Fruit fly (Drosophila melanogaster): ENCODE results near the gene CG42637.
A peak's percentile ranks its signal among the peaks of the same experiment; 100 is the strongest.

Gene CG42637

DNA sequence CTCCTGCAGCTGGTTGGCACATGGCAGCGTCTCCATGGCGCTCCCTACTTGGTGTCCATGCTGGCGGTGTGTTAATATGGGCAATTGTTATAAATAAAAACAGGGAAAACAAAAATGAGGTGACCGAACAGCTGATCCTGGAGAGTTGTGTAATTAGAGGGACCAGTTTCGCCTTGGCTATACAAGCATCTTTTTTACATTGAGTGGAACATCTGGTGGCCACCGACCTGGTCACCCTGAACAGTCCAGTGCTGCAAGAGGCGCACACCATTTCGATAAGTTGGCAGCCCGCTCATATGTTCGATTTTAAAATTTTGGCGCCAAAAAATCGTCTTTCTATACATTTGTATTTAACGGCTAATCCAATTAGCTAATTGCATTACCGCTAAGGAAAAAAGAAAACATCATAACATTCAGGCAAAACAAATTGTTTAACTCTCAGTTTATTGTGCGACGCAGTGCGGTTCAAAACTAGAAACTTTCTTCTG, 106.1 kb downstream of the CG42637 start, which contains the start of the genes CG8765 and Gbeta76C (continued):
- TF ChIP-seq jigr1 (GFP tag; IDR thresholded peaks at IDR 0.05) (no peak), CG13424 (tag; optimal IDR thresholded peaks at IDR 0.05) (peak; percentile 26), Sox100B (GFP tag; optimal IDR thresholded peaks at IDR 0.05) (no peak), CG10366 (GFP tag; IDR thresholded peaks at IDR 0.05) (no peak), gce (GFP tag; IDR thresholded peaks at IDR 0.05) (no peak), CG4854 (GFP tag; optimal IDR thresholded peaks at IDR 0.05) (peak; percentile 19), Eip74EF (GFP tag; optimal IDR thresholded peaks at IDR 0.05) (no peak), lola (GFP tag; optimal IDR thresholded peaks at IDR 0.05) (no peak), CG4360 (GFP tag; IDR thresholded peaks at IDR 0.05) (no peak), CoRest (tag; optimal IDR thresholded peaks at IDR 0.05) (peak; percentile 38), CG15514 (GFP tag; optimal IDR thresholded peaks at IDR 0.05) (peak; percentile 88), Abd-B (GFP tag; optimal IDR thresholded peaks at IDR 0.05) (peak; percentile 13), CG12744 (GFP tag; optimal IDR thresholded peaks at IDR 0.05) (peak; percentile 64), Mes4 (GFP tag; optimal IDR thresholded peaks at IDR 0.05) (peak; percentile 45), Scr (GFP tag; IDR thresholded peaks at IDR 0.05; ENCODE audit: partially characterized antibody) (peak; percentile 31; the same call in 1 of the 2 replicates), Kr (GFP tag; optimal IDR thresholded peaks at IDR 0.05) (no peak), eyg (GFP tag; optimal IDR thresholded peaks at IDR 0.05) (no peak), al (GFP tag; IDR thresholded peaks at IDR 0.05) (no peak), Ets65A (GFP tag) (peak; percentile 95), CG18262 (tag; optimal IDR thresholded peaks at IDR 0.05) (no peak), CG17829 (tag; optimal IDR thresholded peaks at IDR 0.05) (peak; percentile 48), CG9876 (GFP tag; optimal IDR thresholded peaks at IDR 0.05) (peak; percentile 16), Pdp1 (GFP tag; optimal IDR thresholded peaks at IDR 0.05) (peak; percentile 18 to 95), esg (GFP tag; conservative IDR thresholded peaks at IDR 0.05) (no peak), CG12071 (GFP tag; optimal IDR thresholded peaks at IDR 0.05) (no peak), CG9817 (tag; optimal IDR thresholded peaks at IDR 0.05) (peak; percentile 34), crp (GFP tag; optimal IDR thresholded peaks at IDR 0.05) (peak; percentile 95 to 99), ato (GFP tag; IDR thresholded peaks at IDR 0.05; ENCODE audit: partially characterized antibody) (no peak), Hmr (GFP tag; optimal IDR thresholded peaks at IDR 0.05) (peak; percentile 74), phol (tag; optimal IDR thresholded peaks at IDR 0.05) (peak; percentile 70), lbe (GFP tag; optimal IDR thresholded peaks at IDR 0.05) (no peak), Hr39 (optimal IDR thresholded peaks at IDR 0.05) (no peak), exex (tag; optimal IDR thresholded peaks at IDR 0.05) (no peak), kay (GFP tag; optimal IDR thresholded peaks at IDR 0.05) (peak; percentile 6), onecut (GFP tag; IDR thresholded peaks at IDR 0.05) (no peak), hth (optimal IDR thresholded peaks at IDR 0.05) (no peak), HLH54F (GFP tag; optimal IDR thresholded peaks at IDR 0.05) (peak; percentile 42), sob (GFP tag; IDR thresholded peaks at IDR 0.05) (peak; percentile 77), stwl (tag; optimal IDR thresholded peaks at IDR 0.05) (peak; percentile 90), chinmo (GFP tag; IDR thresholded peaks at IDR 0.05; ENCODE audit: partially characterized antibody) (0 out of 4 replicates have a peak, but pooled peaks have one; percentile 52), CG8478 (optimal IDR thresholded peaks at IDR 0.05) (no peak), CG33213 (GFP tag; optimal IDR thresholded peaks at IDR 0.05) (peak; percentile 84), CG2712 (tag; optimal IDR thresholded peaks at IDR 0.05) (peak; percentile 43), CG6813 (GFP tag; optimal IDR thresholded peaks at IDR 0.05) (no peak), Doc2 (GFP tag; IDR thresholded peaks at IDR 0.05) (no peak), row (GFP tag; IDR thresholded peaks at IDR 0.05) (peak; percentile 57; the same call in 2 of the 3 replicates), vnd (GFP tag; IDR thresholded peaks at IDR 0.05; ENCODE audit: partially characterized antibody) (no peak), Sox102F (GFP tag; optimal IDR thresholded peaks at IDR 0.05) (no peak), Fer1 (GFP tag; optimal IDR thresholded peaks at IDR 0.05) (peak; percentile 59), Hand (GFP tag; optimal IDR thresholded peaks at IDR 0.05) (no peak)
